Worm (Caenorhabditis elegans) whole organism, midembryonic: Measurements from ENCODE around the gene srv-8.

Experiments used
- T22C8.4 ChIP-seq: fragments of 200-800 bp; sonication (Bioruptor generic); IDR thresholded peaks from 2 replicates; pipeline ENCODE4 v1.3.6; 2022; ENCODE audit warnings: missing genetic modification characterization, missing compliant biosample characterization
- cog-1 ChIP-seq: sonication (generic microtip); optimal IDR thresholded peaks from 2 replicates; lab custom pipeline; 2016; ENCODE audit warnings: missing genetic modification characterization, missing compliant biosample characterization
- flt-1 ChIP-seq: fragments of 200-800 bp; sonication (Bioruptor generic); IDR thresholded peaks from 2 replicates; pipeline ENCODE4 v1.3.6; 2022; ENCODE audit warnings: missing genetic modification characterization, missing compliant biosample characterization
- klf-2 ChIP-seq: fragments of 200-800 bp; sonication (Bioruptor generic); conservative IDR thresholded peaks from 2 replicates; pipeline ENCODE4 v1.3.6; 2022; ENCODE audit warnings: missing genetic modification reagents, missing genetic modification characterization, missing compliant biosample characterization
- med-1 ChIP-seq: sonication (generic microtip); optimal IDR thresholded peaks from 2 replicates; lab custom pipeline; 2017; ENCODE audit warnings: missing genetic modification characterization, mild to moderate bottlenecking, missing compliant biosample characterization, antibody characterized with exemption, missing genetic modification reagents; ENCODE audit not compliant: insufficient read depth
- ref-1 ChIP-seq: fragments of 200-800 bp; sonication (Bioruptor generic); conservative IDR thresholded peaks from 2 replicates; pipeline ENCODE4 v1.3.6; 2022; ENCODE audit warnings: missing genetic modification reagents, missing genetic modification characterization, missing compliant biosample characterization
- tab-1 ChIP-seq: fragments of 200-800 bp; sonication (Bioruptor generic); IDR thresholded peaks from 2 replicates; pipeline ENCODE4 v1.3.6; 2022; ENCODE audit warnings: missing genetic modification characterization, missing compliant biosample characterization
- ztf-23 ChIP-seq: fragments of 200-800 bp; sonication (Bioruptor generic); IDR thresholded peaks from 2 replicates; pipeline ENCODE4 v1.3.6; 2022; ENCODE audit warnings: missing genetic modification reagents, missing genetic modification characterization, missing compliant biosample characterization
- ztf-29 ChIP-seq: fragments of 200-800 bp; sonication (Bioruptor generic); IDR thresholded peaks from 2 replicates; pipeline ENCODE4 v1.3.6; 2022; ENCODE audit warnings: missing genetic modification reagents, missing genetic modification characterization, missing compliant biosample characterization

The srv-8 gene

DNA sequence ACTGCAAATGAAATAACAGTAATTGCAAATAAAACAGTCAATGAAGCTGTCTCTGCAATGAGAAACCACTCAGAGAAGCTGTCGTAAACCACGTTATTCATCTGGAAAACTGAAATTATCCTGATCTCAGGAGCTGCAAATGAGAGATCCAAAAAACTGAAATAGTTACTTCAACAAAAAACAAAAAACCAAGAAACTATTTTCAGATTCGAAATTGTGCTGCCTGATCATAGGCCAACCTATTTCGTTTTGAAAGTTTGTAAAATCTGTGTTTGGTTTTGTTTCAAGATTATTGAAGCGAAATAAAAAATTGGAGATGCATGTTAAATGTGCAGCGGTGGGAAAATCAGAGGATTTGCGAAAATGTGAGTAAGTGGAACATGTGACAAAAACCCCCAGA lies at the start of gene srv-8:
TSS of gene srv-8 (minus strand) at position 101 of the 400 bp plus-strand sequence.
- no peak for TF ChIP-seq ztf-23 (GFP tag; lab: Robert Waterston, UW)
- TF ChIP-seq flt-1 (GFP tag; lab: Robert Waterston, UW), result no peak
- TF ChIP-seq cog-1, result no peak
- TF ChIP-seq med-1 (GFP tag; lab: Kevin White, UChicago), result no peak
- TF ChIP-seq klf-2 (GFP tag; lab: Robert Waterston, UW), result no peak
- TF ChIP-seq T22C8.4 (GFP tag; lab: Robert Waterston, UW), result no peak
- TF ChIP-seq ztf-29 (GFP tag; lab: Robert Waterston, UW), result no peak
- no peak for TF ChIP-seq ref-1 (GFP tag; lab: Robert Waterston, UW)
- TF ChIP-seq tab-1 (GFP tag; lab: Robert Waterston, UW), result no peak

DNA sequence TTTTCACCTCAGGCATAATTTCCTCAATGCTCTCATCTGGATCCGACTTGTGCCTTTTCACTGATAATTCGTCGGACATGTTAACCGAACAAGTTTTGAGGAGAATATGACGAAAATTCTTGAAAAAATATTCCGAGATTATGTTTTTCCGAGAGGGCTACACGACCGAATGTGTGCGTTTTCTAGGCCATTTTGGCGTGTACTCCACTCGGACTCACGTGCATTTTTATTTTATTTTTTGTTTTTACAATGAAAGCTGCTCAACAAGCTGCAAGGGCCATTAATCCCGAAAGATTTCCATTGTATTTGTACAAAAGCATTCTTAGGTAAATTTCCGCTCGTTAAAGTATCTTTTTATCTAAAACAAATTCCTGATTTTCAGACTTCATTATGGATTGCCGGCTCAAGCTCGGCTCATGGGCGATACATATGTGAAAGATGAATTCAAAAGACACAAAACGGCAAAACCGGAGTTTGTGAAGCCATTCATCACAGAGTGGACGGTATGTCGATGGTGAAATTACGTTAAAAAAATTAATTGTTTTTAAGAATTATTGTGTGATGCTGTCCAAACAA lies 47.7 kb upstream of the srv-8 start, which contains the start of the genes F25H9.6 and F25H9.7:
TSS of gene F25H9.6 (minus strand) at position 172 of the 576 bp plus-strand sequence.
TSS of gene F25H9.7 (plus strand) at position 187 of the 576 bp plus-strand sequence.
- TF ChIP-seq T22C8.4 (GFP tag; lab: Robert Waterston, UW) (no peak), klf-2 (GFP tag; lab: Robert Waterston, UW) (no peak), med-1 (GFP tag; lab: Kevin White, UChicago) (no peak), ref-1 (GFP tag; lab: Robert Waterston, UW) (no peak), ztf-23 (GFP tag; lab: Robert Waterston, UW) (peak; percentile 76; the same call in 1 of the 2 replicates), flt-1 (GFP tag; lab: Robert Waterston, UW) (peak; percentile 65; the same call in 1 of the 2 replicates), cog-1 (peak; percentile 31), tab-1 (GFP tag; lab: Robert Waterston, UW) (no peak), ztf-29 (GFP tag; lab: Robert Waterston, UW) (no peak)

DNA sequence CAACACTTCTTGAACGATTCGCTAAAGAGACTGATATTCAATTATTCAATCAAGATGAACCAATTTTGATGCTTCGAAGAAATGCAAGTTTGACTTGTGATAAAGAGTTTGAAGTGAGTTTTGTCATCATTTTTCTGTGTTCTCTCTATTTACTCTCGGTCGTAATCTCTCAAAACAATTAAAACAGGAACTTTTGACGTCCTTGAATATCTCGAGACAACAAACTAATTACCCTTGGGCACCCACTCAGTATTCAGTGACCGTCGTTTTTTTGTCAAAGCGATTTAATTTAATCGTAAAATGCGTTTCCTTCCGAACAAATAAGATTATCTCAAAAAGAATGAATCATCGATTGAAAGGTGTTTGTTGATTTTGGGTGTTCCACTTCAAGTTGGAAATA lies 43.6 kb upstream of the srv-8 start:
- TF ChIP-seq med-1 (GFP tag; lab: Kevin White, UChicago) (no peak), tab-1 (GFP tag; lab: Robert Waterston, UW) (no peak), ztf-29 (GFP tag; lab: Robert Waterston, UW) (no peak), T22C8.4 (GFP tag; lab: Robert Waterston, UW) (no peak), cog-1 (no peak), ref-1 (GFP tag; lab: Robert Waterston, UW) (no peak), klf-2 (GFP tag; lab: Robert Waterston, UW) (no peak), flt-1 (GFP tag; lab: Robert Waterston, UW) (no peak), ztf-23 (GFP tag; lab: Robert Waterston, UW) (no peak)

DNA sequence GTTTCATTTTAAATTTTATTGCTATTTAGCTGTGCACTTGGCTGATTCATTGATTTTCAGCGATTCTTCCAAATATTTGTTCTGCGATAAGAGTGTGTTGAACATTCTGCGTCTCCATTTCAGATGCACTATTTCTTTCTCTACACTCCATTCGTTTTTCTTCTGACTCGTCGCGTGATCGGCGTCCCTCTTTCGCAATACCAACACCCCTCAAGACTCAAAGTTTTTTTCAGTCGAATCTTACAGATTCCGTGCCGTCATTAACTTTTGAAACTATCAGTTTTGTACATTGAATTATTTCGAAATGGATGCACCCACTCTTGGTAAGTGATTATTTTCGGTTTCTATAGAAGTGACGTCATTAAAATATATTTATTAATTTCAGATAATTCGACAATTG lies 42.4 kb upstream of the srv-8 start, which contains the start of gene frm-10:
TSS of gene frm-10 (plus strand) at position 234 of the 400 bp plus-strand sequence.
- TF ChIP-seq ztf-29 (GFP tag; lab: Robert Waterston, UW) (no peak), med-1 (GFP tag; lab: Kevin White, UChicago) (no peak), ref-1 (GFP tag; lab: Robert Waterston, UW) (no peak), T22C8.4 (GFP tag; lab: Robert Waterston, UW) (no peak), cog-1 (no peak), klf-2 (GFP tag; lab: Robert Waterston, UW) (no peak), tab-1 (GFP tag; lab: Robert Waterston, UW) (no peak), ztf-23 (GFP tag; lab: Robert Waterston, UW) (no peak), flt-1 (GFP tag; lab: Robert Waterston, UW) (no peak)

DNA sequence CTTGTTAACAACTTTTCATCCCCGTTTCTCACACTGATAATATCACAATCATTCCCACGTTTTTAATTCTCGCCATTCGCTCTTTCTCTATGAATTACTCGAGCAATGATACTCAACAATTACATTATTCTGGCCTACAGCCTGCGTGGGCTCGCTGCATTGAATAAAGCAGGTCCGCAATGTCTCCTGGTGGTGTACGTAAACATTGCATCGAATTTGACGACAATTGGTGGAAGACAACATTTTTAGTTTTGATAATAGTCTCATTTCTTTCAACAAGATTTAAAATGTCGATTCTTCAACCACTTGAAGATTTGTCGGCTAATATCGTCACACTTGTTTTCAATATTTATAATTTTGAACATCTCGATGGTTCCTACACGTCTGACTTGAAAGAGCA lies 38.8 kb upstream of the srv-8 start, which contains the start of gene bath-39:
TSS of gene bath-39 (plus strand) at position 137 of the 400 bp plus-strand sequence.
- TF ChIP-seq med-1 (GFP tag; lab: Kevin White, UChicago) (no peak), klf-2 (GFP tag; lab: Robert Waterston, UW) (no peak), ref-1 (GFP tag; lab: Robert Waterston, UW) (no peak), flt-1 (GFP tag; lab: Robert Waterston, UW) (no peak), tab-1 (GFP tag; lab: Robert Waterston, UW) (no peak), ztf-29 (GFP tag; lab: Robert Waterston, UW) (no peak), ztf-23 (GFP tag; lab: Robert Waterston, UW) (no peak), T22C8.4 (GFP tag; lab: Robert Waterston, UW) (no peak), cog-1 (no peak)

DNA sequence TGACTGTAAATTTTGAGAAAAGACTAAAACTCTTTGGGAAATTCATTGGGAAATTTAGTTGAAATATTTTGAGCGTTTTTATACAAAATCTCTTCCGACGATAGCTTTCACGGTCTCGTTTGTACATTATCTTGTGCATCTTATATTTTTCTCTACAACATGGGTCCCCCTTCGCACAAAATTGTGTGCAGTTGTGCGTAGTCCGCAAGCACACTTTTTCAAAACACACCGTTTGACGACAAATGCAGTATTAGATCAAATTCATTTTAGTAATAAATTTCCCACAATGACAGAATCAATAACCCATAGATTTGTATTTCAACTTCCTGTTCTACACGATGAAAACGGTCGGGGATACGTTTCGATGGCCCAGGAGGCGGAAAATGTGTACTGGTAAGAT lies 37.3 kb upstream of the srv-8 start, which contains the start of gene F25H9.2:
TSS of gene F25H9.2 (plus strand) at position 226 of the 400 bp plus-strand sequence.
- no peak for TF ChIP-seq ztf-23 (GFP tag; lab: Robert Waterston, UW)
- TF ChIP-seq klf-2 (GFP tag; lab: Robert Waterston, UW), result no peak
- no peak for TF ChIP-seq ref-1 (GFP tag; lab: Robert Waterston, UW)
- no peak for TF ChIP-seq tab-1 (GFP tag; lab: Robert Waterston, UW)
- TF ChIP-seq cog-1, result no peak
- no peak for TF ChIP-seq med-1 (GFP tag; lab: Kevin White, UChicago)
- TF ChIP-seq ztf-29 (GFP tag; lab: Robert Waterston, UW), result no peak
- no peak for TF ChIP-seq T22C8.4 (GFP tag; lab: Robert Waterston, UW)

DNA sequence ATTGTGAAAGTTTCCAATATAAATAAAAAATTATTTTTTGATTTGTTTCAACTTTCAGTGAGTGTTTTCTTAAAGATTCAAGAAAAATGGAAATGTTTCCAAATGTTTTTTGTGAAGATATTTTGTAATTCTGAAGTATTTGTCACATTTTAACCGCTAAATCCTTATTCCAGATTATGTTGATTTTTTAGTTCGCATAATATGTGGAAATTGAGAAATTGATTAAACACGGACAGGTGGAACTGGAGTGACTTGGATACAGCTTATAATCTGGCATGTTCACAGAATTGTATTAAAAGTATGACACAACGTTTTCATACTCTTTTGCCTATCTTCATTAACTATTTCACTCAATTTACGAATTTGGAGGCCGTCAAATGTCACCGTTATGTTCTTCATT lies 34.9 kb upstream of the srv-8 start, which contains the start of gene lurp-3:
TSS of gene lurp-3 (plus strand) at position 301 of the 400 bp plus-strand sequence.
- TF ChIP-seq tab-1 (GFP tag; lab: Robert Waterston, UW) (no peak), flt-1 (GFP tag; lab: Robert Waterston, UW) (no peak), ztf-29 (GFP tag; lab: Robert Waterston, UW) (no peak), cog-1 (no peak), ref-1 (GFP tag; lab: Robert Waterston, UW) (no peak), klf-2 (GFP tag; lab: Robert Waterston, UW) (no peak), T22C8.4 (GFP tag; lab: Robert Waterston, UW) (no peak), ztf-23 (GFP tag; lab: Robert Waterston, UW) (no peak), med-1 (GFP tag; lab: Kevin White, UChicago) (no peak)

DNA sequence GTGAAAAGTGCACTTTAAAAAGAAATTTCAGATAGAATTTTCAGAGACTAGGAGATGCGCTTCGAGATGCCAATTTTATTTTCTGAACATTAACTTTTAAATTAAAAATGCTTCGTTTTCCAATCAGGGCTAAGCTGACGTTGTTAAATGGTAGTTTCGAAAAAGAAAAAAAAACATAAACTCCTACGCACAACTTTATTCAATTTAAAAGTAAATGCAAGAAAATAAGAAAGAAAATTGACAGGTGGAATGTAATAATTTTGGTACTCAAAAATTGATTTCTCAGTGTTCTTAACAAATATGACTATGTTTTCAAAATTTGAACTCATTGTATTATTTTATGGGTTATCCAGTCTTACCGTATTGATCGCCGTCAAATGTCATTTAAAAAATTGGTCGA lies 32.8 kb upstream of the srv-8 start, which contains the start of gene lurp-2:
TSS of gene lurp-2 (plus strand) at position 301 of the 400 bp plus-strand sequence.
- no peak for TF ChIP-seq ztf-23 (GFP tag; lab: Robert Waterston, UW)
- no peak for TF ChIP-seq flt-1 (GFP tag; lab: Robert Waterston, UW)
- no peak for TF ChIP-seq ztf-29 (GFP tag; lab: Robert Waterston, UW)
- TF ChIP-seq tab-1 (GFP tag; lab: Robert Waterston, UW), result no peak
- TF ChIP-seq klf-2 (GFP tag; lab: Robert Waterston, UW), result no peak
- no peak for TF ChIP-seq ref-1 (GFP tag; lab: Robert Waterston, UW)
- no peak for TF ChIP-seq T22C8.4 (GFP tag; lab: Robert Waterston, UW)
- no peak for TF ChIP-seq med-1 (GFP tag; lab: Kevin White, UChicago)
- no peak for TF ChIP-seq cog-1
